Fruit fly (Drosophila melanogaster) whole organism, embryonic: ENCODE results near the gene CG5377.

Experiments
- CG17361 ChIP-seq: fragments of 200-800 bp; sonication (Bioruptor generic); IDR thresholded peaks from 3 replicates; pipeline ENCODE4 v1.3.6; 2022; ENCODE audit warnings: missing biosample characterization, missing genetic modification characterization
- CG31365 ChIP-seq: fragments of 200-800 bp; sonication (Bioruptor generic); optimal IDR thresholded peaks from 2 replicates; lab custom pipeline; 2018; ENCODE audit warnings: missing biosample characterization, mild to moderate bottlenecking, missing genetic modification characterization
- pzg ChIP-seq: fragments of 200-800 bp; sonication (Bioruptor generic); optimal IDR thresholded peaks from 3 replicates; lab custom pipeline; 2018; ENCODE audit warnings: missing biosample characterization, mild to moderate bottlenecking, missing genetic modification characterization, moderate library complexity

DNA sequence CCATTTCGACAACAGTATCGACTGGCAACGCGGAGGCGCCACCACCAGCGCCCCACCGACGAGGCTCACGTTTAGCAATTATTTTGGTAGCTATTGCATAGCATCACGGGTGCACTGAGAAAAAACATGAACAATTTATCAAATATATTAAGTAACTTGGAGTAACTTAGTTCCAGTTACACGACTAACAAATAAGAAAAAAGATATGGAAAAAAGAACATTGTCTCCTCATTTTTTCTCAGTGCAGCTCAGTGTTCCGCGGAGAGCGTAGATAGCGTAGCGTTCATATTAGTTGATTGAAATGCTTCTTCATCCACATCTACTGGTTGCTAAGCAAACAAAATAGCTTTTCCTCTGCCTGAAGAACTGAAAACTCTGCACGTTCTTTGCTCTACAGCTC is 47.4 kb upstream of the CG5377 start:
- no peak for TF ChIP-seq pzg (GFP tag; lab: Kevin White, UChicago)
- TF ChIP-seq CG31365 (tag; lab: Kevin White, UChicago), result no peak
- no peak for TF ChIP-seq CG17361 (GFP tag; lab: Robert Waterston, UW)
